Worm (Caenorhabditis elegans): ENCODE measurements around the gene T07F8.1.
A peak's percentile ranks its signal among the peaks of the same experiment; 100 is the strongest.

T07F8.1 gene

DNA sequence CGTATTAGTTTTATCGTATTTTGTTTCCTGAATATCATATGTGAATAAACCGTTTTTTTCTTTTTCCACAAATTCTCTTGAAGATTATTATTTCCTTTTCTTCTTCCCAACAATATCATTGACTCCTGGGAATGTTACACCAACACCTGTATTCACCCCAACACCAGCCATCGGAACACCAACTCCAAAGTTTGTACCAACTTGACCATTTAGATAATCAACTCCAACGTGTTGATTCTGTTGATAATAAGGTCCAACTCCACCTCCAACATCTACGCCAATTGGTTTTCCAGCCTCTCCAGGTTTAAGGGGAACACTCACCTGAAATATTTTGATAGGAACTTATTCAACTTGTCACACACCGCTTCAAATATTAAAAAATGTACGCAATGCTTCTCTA lies 49.2 kb downstream of the T07F8.1 start:
- no peak for TF ChIP-seq him-1 (tag; optimal IDR thresholded peaks at IDR 0.05)
- no peak for TF ChIP-seq W03F9.2 (tag; optimal IDR thresholded peaks at IDR 0.05)
- no peak for TF ChIP-seq dao-5 (tag; optimal IDR thresholded peaks at IDR 0.05)

DNA sequence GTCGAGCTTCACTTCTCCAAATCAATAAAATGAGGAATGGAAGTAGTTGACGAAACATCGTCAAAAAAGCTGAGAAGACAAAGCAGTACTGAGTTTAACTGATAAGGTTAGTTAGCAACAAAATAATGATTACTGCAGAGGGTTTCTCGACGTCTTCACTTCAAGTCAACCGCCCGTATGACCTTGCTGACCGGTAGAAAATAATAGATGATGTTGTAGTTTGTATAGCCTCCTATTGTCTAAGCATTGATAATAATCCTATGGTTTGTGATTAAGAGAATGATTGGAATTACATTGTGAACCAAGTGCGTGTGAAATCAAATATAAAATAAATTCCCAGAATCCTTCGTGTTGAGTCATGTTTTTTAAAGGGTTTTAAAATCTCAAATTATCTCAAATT lies 51.1 kb downstream of the T07F8.1 start, which contains the start of gene E04F6.6:
Gene E04F6.6 (minus strand): TSS at position 258 of the 400 bp plus-strand sequence.
- TF ChIP-seq him-1 (tag; optimal IDR thresholded peaks at IDR 0.05) (no peak), W03F9.2 (tag; optimal IDR thresholded peaks at IDR 0.05) (no peak), dao-5 (tag; optimal IDR thresholded peaks at IDR 0.05) (no peak)

DNA sequence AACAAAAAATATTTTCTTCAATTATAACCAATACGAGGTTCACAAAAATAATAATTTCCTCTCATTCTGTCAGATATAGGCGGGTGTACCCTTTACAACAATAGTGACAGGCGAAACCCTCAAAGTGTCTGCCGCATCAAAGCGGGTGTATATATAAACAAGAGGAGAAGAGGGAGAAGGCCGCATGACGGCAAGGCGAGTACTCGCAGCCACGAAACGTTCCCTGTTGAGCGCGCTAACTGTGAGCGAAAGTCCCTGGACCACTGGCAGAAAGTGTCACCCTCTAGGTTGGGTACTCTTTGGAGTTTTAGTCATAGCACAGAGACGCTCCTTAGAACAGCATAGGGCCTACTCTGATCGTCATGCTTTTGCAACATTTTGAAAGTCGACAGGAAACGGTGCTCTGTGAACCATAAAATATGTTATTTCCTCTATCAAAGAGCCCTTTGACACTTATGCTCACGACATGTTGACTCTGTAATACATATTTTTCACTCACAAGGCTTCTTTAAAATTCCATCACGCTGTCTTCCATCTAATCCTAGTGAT lies 51.9 kb downstream of the T07F8.1 start, which contains the start of gene pcrg-1:
Gene pcrg-1 (plus strand): TSS at position 499 of the 549 bp plus-strand sequence.
- TF ChIP-seq W03F9.2 (tag; optimal IDR thresholded peaks at IDR 0.05) (no peak), dao-5 (tag; optimal IDR thresholded peaks at IDR 0.05) (peak; percentile 60), him-1 (tag; optimal IDR thresholded peaks at IDR 0.05) (peak; percentile 57)
